Fruit fly (Drosophila melanogaster) whole organism, adult: ENCODE data around the gene Rpt5.

Source experiments
- cnc ChIP-seq, 2 experiments: fragments of >200 bp; optimal IDR thresholded peaks; 2 replicates each; lab custom pipeline; 2017
- kay ChIP-seq: fragments of 200-800 bp; sonication (Bioruptor generic); peaks from one replicate; lab custom pipeline; 2016; ENCODE audit warnings: missing biosample characterization, missing genetic modification characterization, borderline replicate concordance
- ovo ChIP-seq: fragments of 200-800 bp; sonication (Bioruptor generic); optimal IDR thresholded peaks from 2 replicates; lab custom pipeline; 2016; ENCODE audit warnings: missing biosample characterization, missing genetic modification characterization

dm6 chr3R:23782456-23783402 lies 30.1 kb downstream of the Rpt5 start:
- no peak for TF ChIP-seq kay (GFP tag; lab: Kevin White, UChicago)
- peak; percentile 17 for TF ChIP-seq ovo (GFP tag; lab: Kevin White, UChicago)
- no peak for TF ChIP-seq cnc (optimal IDR thresholded peaks at IDR 0.05; lab: Kevin White, UChicago)
